Worm (Caenorhabditis elegans): ENCODE results near the gene C45G7.4.
A peak's percentile ranks its signal among the peaks of the same experiment; 100 is the strongest.

Gene C45G7.4

DNA sequence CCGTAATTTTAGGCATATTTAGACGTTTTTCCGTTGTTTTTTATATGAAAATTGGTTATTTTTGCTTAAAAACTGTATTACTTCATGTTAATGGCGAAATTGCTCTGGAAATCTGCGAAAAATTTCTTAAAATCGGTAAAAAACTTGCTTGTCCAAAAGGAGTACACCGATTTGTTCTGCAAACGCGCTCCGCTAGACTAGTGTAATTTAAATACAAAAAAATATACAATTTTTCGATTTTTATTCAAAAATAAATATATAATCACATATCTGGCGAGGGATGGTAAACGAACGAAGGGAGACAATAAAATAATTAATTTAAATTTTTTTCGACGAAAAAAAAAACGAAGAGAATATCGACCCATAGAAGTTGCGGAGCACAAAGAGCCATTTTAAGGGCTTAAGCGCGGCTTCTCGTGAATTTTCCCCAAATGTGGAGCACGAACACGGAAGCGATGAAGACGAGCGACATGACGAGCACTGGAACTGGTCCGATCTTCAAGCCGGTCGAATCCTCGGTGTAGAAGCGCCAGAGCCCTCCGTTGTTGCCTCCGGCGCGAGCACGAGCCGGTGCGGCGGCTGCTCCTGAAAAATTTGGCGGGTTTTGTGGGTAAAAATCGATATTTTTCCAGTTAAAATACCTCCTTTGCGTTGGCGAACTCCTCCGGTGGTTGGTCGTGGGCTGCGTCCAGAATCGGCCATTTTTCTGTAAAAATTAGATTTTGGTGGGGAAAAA is 44.7 kb upstream of the C45G7.4 start, which contains the start of gene sec-61.B (continued):
- TF ChIP-seq somi-1 (GFP tag; optimal IDR thresholded peaks at IDR 0.05) (no peak), pbrm-1 (GFP tag; IDR thresholded peaks at IDR 0.05) (0 out of 2 replicates have a peak, but pooled peaks have one; percentile 33), F52B5.7 (tag; optimal IDR thresholded peaks at IDR 0.05) (no peak), Y53F4B.3 (GFP tag; IDR thresholded peaks at IDR 0.05) (no peak), aptf-3 (GFP tag; IDR thresholded peaks at IDR 0.05) (no peak), mes-4 (tag; optimal IDR thresholded peaks at IDR 0.05) (no peak), nhr-90 (tag; optimal IDR thresholded peaks at IDR 0.05) (no peak), gei-17 (GFP tag; optimal IDR thresholded peaks at IDR 0.05) (no peak), ztf-3 (GFP tag; optimal IDR thresholded peaks at IDR 0.05) (no peak), nhr-80 (tag; optimal IDR thresholded peaks at IDR 0.05) (no peak), him-1 (tag; optimal IDR thresholded peaks at IDR 0.05) (peak; percentile 71), tlf-1 (GFP tag; optimal IDR thresholded peaks at IDR 0.05) (peak; percentile 65), snpc-1.3 (tag; optimal IDR thresholded peaks at IDR 0.05; ENCODE audit: insufficient read depth) (no peak), zfh-2 (GFP tag; conservative IDR thresholded peaks at IDR 0.05) (0 out of 2 replicates have a peak, but pooled peaks have one; percentile 38), akir-1 (GFP tag; optimal IDR thresholded peaks at IDR 0.05) (no peak), aptf-2 (GFP tag; conservative IDR thresholded peaks at IDR 0.05) (no peak), ceh-79 (tag; optimal IDR thresholded peaks at IDR 0.05) (no peak), snpc-3.4 (tag; optimal IDR thresholded peaks at IDR 0.05) (peak; percentile 63), lsy-27 (tag; optimal IDR thresholded peaks at IDR 0.05; ENCODE audit: borderline replicate concordance, insufficient read depth) (no peak), F49E8.2 (tag; optimal IDR thresholded peaks at IDR 0.05; ENCODE audit: insufficient read depth) (no peak), ZK185.1 (tag; optimal IDR thresholded peaks at IDR 0.05; ENCODE audit: poor library complexity, severe bottlenecking) (no peak), sptf-2 (GFP tag; optimal IDR thresholded peaks at IDR 0.05) (no peak), rpc-1 (optimal IDR thresholded peaks at IDR 0.05) (no peak), rpc-1 (tag; optimal IDR thresholded peaks at IDR 0.05) (no peak), F39B2.1 (GFP tag; IDR thresholded peaks at IDR 0.05) (no peak), lin-26 (GFP tag; IDR thresholded peaks at IDR 0.05) (peak; percentile 62; the same call in 1 of the 2 replicates), snpc-1.1 (tag; optimal IDR thresholded peaks at IDR 0.05; ENCODE audit: insufficient read depth) (peak; percentile 49), rec-8 (tag; optimal IDR thresholded peaks at IDR 0.05) (no peak), ceh-100 (GFP tag; IDR thresholded peaks at IDR 0.05) (no peak), nfyb-1 (GFP tag; IDR thresholded peaks at IDR 0.05) (no peak), K11D2.4 (GFP tag; IDR thresholded peaks at IDR 0.05) (no peak), nhr-27 (tag; optimal IDR thresholded peaks at IDR 0.05) (no peak), F33H1.4 (GFP tag; IDR thresholded peaks at IDR 0.05) (no peak), xnd-1 (tag; optimal IDR thresholded peaks at IDR 0.05) (no peak), hmg-1.2 (GFP tag; IDR thresholded peaks at IDR 0.05) (no peak), lin-35 (GFP tag; optimal IDR thresholded peaks at IDR 0.05) (peak in 1 of 3 experiments; percentile 22), Y67H2A.10 (GFP tag; conservative IDR thresholded peaks at IDR 0.05) (no peak), B0019.2 (GFP tag; conservative IDR thresholded peaks at IDR 0.05) (no peak), atf-7 (tag; optimal IDR thresholded peaks at IDR 0.05) (peak; percentile 31), F23B12.7 (tag; optimal IDR thresholded peaks at IDR 0.05; ENCODE audit: insufficient read depth) (no peak), tbx-9 (tag; optimal IDR thresholded peaks at IDR 0.05; ENCODE audit: borderline replicate concordance) (no peak), rcor-1 (GFP tag; IDR thresholded peaks at IDR 0.05) (peak; percentile 13; the same call in 1 of the 2 replicates), madf-8 (GFP tag; conservative IDR thresholded peaks at IDR 0.05) (no peak), egl-44 (GFP tag; IDR thresholded peaks at IDR 0.05) (no peak), Y56A3A.18 (GFP tag; IDR thresholded peaks at IDR 0.05) (peak; percentile 69; the same call in 1 of the 2 replicates)
